Fruit fly (Drosophila melanogaster): ENCODE data around the gene CD98hc.

CD98hc gene

dm6 chr3R:7999530-8000116, 21.4 kb upstream of the CD98hc start, which contains the start of gene PIG-H (continued):
- no peak for TF ChIP-seq Elba2 (GFP tag; optimal IDR thresholded peaks at IDR 0.05)
- no peak for TF ChIP-seq CG3163 (GFP tag; optimal IDR thresholded peaks at IDR 0.05)
- TF ChIP-seq PHDP (tag; optimal IDR thresholded peaks at IDR 0.05) = no peak
- no peak for TF ChIP-seq Trl (optimal IDR thresholded peaks at IDR 0.05)
- no peak for TF ChIP-seq Trl (GFP tag; optimal IDR thresholded peaks at IDR 0.05)
- no peak for TF ChIP-seq Dip2 (GFP tag; IDR thresholded peaks at IDR 0.05)
- peak; percentile 55 for TF ChIP-seq nmo (GFP tag; optimal IDR thresholded peaks at IDR 0.05)
- TF ChIP-seq C15 (GFP tag; IDR thresholded peaks at IDR 0.05) = no peak
- peak; percentile 10 for TF ChIP-seq CG1602 (GFP tag; optimal IDR thresholded peaks at IDR 0.05)
- TF ChIP-seq sc (optimal IDR thresholded peaks at IDR 0.05) = no peak
- TF ChIP-seq sc (GFP tag; optimal IDR thresholded peaks at IDR 0.05) = no peak
- no peak for TF ChIP-seq tgo (GFP tag; IDR thresholded peaks at IDR 0.05)
- TF ChIP-seq CG2202 (tag; optimal IDR thresholded peaks at IDR 0.05) = no peak
- TF ChIP-seq HLHmδ (GFP tag; optimal IDR thresholded peaks at IDR 0.05) = no peak
- 0 out of 2 replicates have a peak, but pooled peaks have one; percentile 33 for TF ChIP-seq CG3847 (GFP tag; IDR thresholded peaks at IDR 0.05)
- no peak for TF ChIP-seq lov (optimal IDR thresholded peaks at IDR 0.05)
- TF ChIP-seq lov (GFP tag; IDR thresholded peaks at IDR 0.05) = no peak
- TF ChIP-seq Hr78 (GFP tag; optimal IDR thresholded peaks at IDR 0.05) = no peak
- peak; percentile 96 for TF ChIP-seq E2f2 (GFP tag; IDR thresholded peaks at IDR 0.05)
- TF ChIP-seq trem (tag; optimal IDR thresholded peaks at IDR 0.05) = peak; percentile 40
- peak in 1 of 3 experiments; percentile 22 for TF ChIP-seq lola (GFP tag; optimal IDR thresholded peaks at IDR 0.05)
- TF ChIP-seq CG13424 (tag; optimal IDR thresholded peaks at IDR 0.05) = peak; percentile 6
- TF ChIP-seq Doc3 (GFP tag; IDR thresholded peaks at IDR 0.05; ENCODE audit: partially characterized antibody) = no peak
- TF ChIP-seq CG10543 (GFP tag; optimal IDR thresholded peaks at IDR 0.05) = no peak
- no peak for TF ChIP-seq Kr (GFP tag; optimal IDR thresholded peaks at IDR 0.05)
- TF ChIP-seq CG15601 (tag; optimal IDR thresholded peaks at IDR 0.05) = peak; percentile 44
- no peak for TF ChIP-seq br (optimal IDR thresholded peaks at IDR 0.05)
- TF ChIP-seq CG7271 (tag; optimal IDR thresholded peaks at IDR 0.05) = no peak
- TF ChIP-seq Hr3 (GFP tag; optimal IDR thresholded peaks at IDR 0.05) = no peak
- TF ChIP-seq Hand (GFP tag; optimal IDR thresholded peaks at IDR 0.05) = no peak
- peak; percentile 36 for TF ChIP-seq Nf-YC (tag; optimal IDR thresholded peaks at IDR 0.05)
- peak; percentile 83 for TF ChIP-seq CG30020 (tag; optimal IDR thresholded peaks at IDR 0.05)
- no peak for TF ChIP-seq CG11456 (GFP tag; IDR thresholded peaks at IDR 0.05)
- no peak for TF ChIP-seq CG1529 (GFP tag; optimal IDR thresholded peaks at IDR 0.05)
- TF ChIP-seq CG12942 (GFP tag; optimal IDR thresholded peaks at IDR 0.05) = no peak
- no peak for TF ChIP-seq ems (GFP tag; optimal IDR thresholded peaks at IDR 0.05)
- TF ChIP-seq ssp (GFP tag; IDR thresholded peaks at IDR 0.05) = peak; percentile 93
- TF ChIP-seq CG10147 (GFP tag; optimal IDR thresholded peaks at IDR 0.05) = no peak
- no peak for TF ChIP-seq CG11695 (GFP tag; IDR thresholded peaks at IDR 0.05)
- TF ChIP-seq hb (GFP tag; IDR thresholded peaks at IDR 0.05; ENCODE audit: partially characterized antibody) = 0 out of 3 replicates have a peak, but pooled peaks have one; percentile 16
- TF ChIP-seq CG6689 (GFP tag; IDR thresholded peaks at IDR 0.05) = peak; percentile 47; the same call in 1 of the 2 replicates
- no peak for TF ChIP-seq bab2 (GFP tag; optimal IDR thresholded peaks at IDR 0.05)
- TF ChIP-seq CG9797 (GFP tag; optimal IDR thresholded peaks at IDR 0.05) = peak; percentile 65
- peak; percentile 35 for TF ChIP-seq BEAF-32 (GFP tag; optimal IDR thresholded peaks at IDR 0.05)
- TF ChIP-seq Abd-B (GFP tag; optimal IDR thresholded peaks at IDR 0.05) = peak; percentile 11
- no peak for TF ChIP-seq gro (GFP tag; optimal IDR thresholded peaks at IDR 0.05)
- TF ChIP-seq CG7372 (GFP tag; IDR thresholded peaks at IDR 0.05) = no peak
- no peak for TF ChIP-seq CG1647 (GFP tag; optimal IDR thresholded peaks at IDR 0.05)
- peak; percentile 9 for TF ChIP-seq Sry-β (GFP tag; optimal IDR thresholded peaks at IDR 0.05)
- TF ChIP-seq CoRest (tag; optimal IDR thresholded peaks at IDR 0.05) = peak; percentile 43
- no peak for TF ChIP-seq cas (GFP tag; IDR thresholded peaks at IDR 0.05)
